ENCODE assay signal across 1 fruit fly cellular context in genomic region chr3R:25453150-25453680, dm6.
TF ChIP-seq lines count a peak whose summit lies in the region.

No protein-coding gene starts in this region.

TF ChIP-seq in whole organism, embryonic, 481 proteins besides CTCF, POLR2A, EP300 and RAD21 (continued from another document):
- TF ChIP-seq trh (GFP tag; optimal IDR thresholded peaks at IDR 0.05; lab: Kevin White, UChicago): no peak
- TF ChIP-seq chinmo (GFP tag; IDR thresholded peaks at IDR 0.05; lab: Robert Waterston, UW; ENCODE audit: partially characterized antibody): 0 out of 4 replicates have a peak, but pooled peaks have one; percentile 62
- TF ChIP-seq Awh (GFP tag; IDR thresholded peaks at IDR 0.05; lab: Robert Waterston, UW): peak; percentile 60; the same call in 1 of the 2 replicates
- no peak for TF ChIP-seq CG43689 (GFP tag; IDR thresholded peaks at IDR 0.05; lab: Robert Waterston, UW)
- TF ChIP-seq repo (GFP tag; optimal IDR thresholded peaks at IDR 0.05; lab: Kevin White, UChicago): no peak
- no peak for TF ChIP-seq Xbp1 (GFP tag; optimal IDR thresholded peaks at IDR 0.05; lab: Kevin White, UChicago)
- TF ChIP-seq jing (GFP tag; optimal IDR thresholded peaks at IDR 0.05; lab: Kevin White, UChicago): no peak
- TF ChIP-seq C15 (GFP tag; IDR thresholded peaks at IDR 0.05; lab: Robert Waterston, UW): no peak
- no peak for TF ChIP-seq hkb (optimal IDR thresholded peaks at IDR 0.05; lab: Kevin White, UChicago)
- TF ChIP-seq hkb (GFP tag; IDR thresholded peaks at IDR 0.05; lab: Robert Waterston, UW): peak; percentile 13
- TF ChIP-seq CG10979 (tag; optimal IDR thresholded peaks at IDR 0.05; lab: Kevin White, UChicago): no peak
- TF ChIP-seq CG12071 (GFP tag; optimal IDR thresholded peaks at IDR 0.05; lab: Kevin White, UChicago): peak; percentile 46
- TF ChIP-seq CG9437 (GFP tag; optimal IDR thresholded peaks at IDR 0.05; lab: Kevin White, UChicago): peak; percentile 14
- TF ChIP-seq Opbp (GFP tag; IDR thresholded peaks at IDR 0.05; lab: Robert Waterston, UW; ENCODE audit: partially characterized antibody): no peak
- peak; percentile 7; the same call in 1 of the 2 replicates for TF ChIP-seq CG31441 (GFP tag; IDR thresholded peaks at IDR 0.05; lab: Robert Waterston, UW)
- peak; percentile 45 for TF ChIP-seq Atf3 (GFP tag; optimal IDR thresholded peaks at IDR 0.05; lab: Kevin White, UChicago)
- TF ChIP-seq CG10147 (GFP tag; optimal IDR thresholded peaks at IDR 0.05; lab: Kevin White, UChicago): peak; percentile 69
- TF ChIP-seq CG7271 (tag; optimal IDR thresholded peaks at IDR 0.05; lab: Kevin White, UChicago): no peak
- peak; percentile 73 for TF ChIP-seq CG7556 (GFP tag; optimal IDR thresholded peaks at IDR 0.05; lab: Kevin White, UChicago)
- TF ChIP-seq CG9817 (tag; optimal IDR thresholded peaks at IDR 0.05; lab: Kevin White, UChicago): peak; percentile 19
- no peak for TF ChIP-seq CG8281 (tag; optimal IDR thresholded peaks at IDR 0.05; lab: Kevin White, UChicago)
- TF ChIP-seq NC2β (GFP tag; optimal IDR thresholded peaks at IDR 0.05; lab: Kevin White, UChicago): peak; percentile 27
- peak; percentile 56 for TF ChIP-seq caup (GFP tag; optimal IDR thresholded peaks at IDR 0.05; lab: Kevin White, UChicago; ENCODE audit: severe bottlenecking)
- peak; percentile 53 for TF ChIP-seq CG17912 (GFP tag; optimal IDR thresholded peaks at IDR 0.05; lab: Kevin White, UChicago)
- no peak for TF ChIP-seq luna (GFP tag; optimal IDR thresholded peaks at IDR 0.05; lab: Kevin White, UChicago)
- peak; percentile 75 for TF ChIP-seq CG3281 (GFP tag; optimal IDR thresholded peaks at IDR 0.05; lab: Kevin White, UChicago)
- peak; percentile 44 for TF ChIP-seq Dek (tag; optimal IDR thresholded peaks at IDR 0.05; lab: Kevin White, UChicago)
- no peak for TF ChIP-seq CG4404 (GFP tag; IDR thresholded peaks at IDR 0.05; lab: Robert Waterston, UW)
- TF ChIP-seq CG11696 (GFP tag; IDR thresholded peaks at IDR 0.05; lab: Robert Waterston, UW): no peak
- no peak for TF ChIP-seq sc (optimal IDR thresholded peaks at IDR 0.05; lab: Kevin White, UChicago)
- peak; percentile 46 for TF ChIP-seq sc (GFP tag; optimal IDR thresholded peaks at IDR 0.05; lab: Kevin White, UChicago)
- TF ChIP-seq CG14710 (tag; optimal IDR thresholded peaks at IDR 0.05; lab: Kevin White, UChicago): peak; percentile 68
- TF ChIP-seq Ravus (GFP tag; IDR thresholded peaks at IDR 0.05; lab: Robert Waterston, UW): no peak
- TF ChIP-seq CG15514 (GFP tag; optimal IDR thresholded peaks at IDR 0.05; lab: Kevin White, UChicago): peak; percentile 56
- TF ChIP-seq sens-2 (GFP tag; IDR thresholded peaks at IDR 0.05; lab: Robert Waterston, UW): 0 out of 2 replicates have a peak, but pooled peaks have one; percentile 21
- TF ChIP-seq wek (GFP tag; optimal IDR thresholded peaks at IDR 0.05; lab: Kevin White, UChicago): peak; percentile 39
- TF ChIP-seq CG11695 (GFP tag; IDR thresholded peaks at IDR 0.05; lab: Robert Waterston, UW): peak; percentile 19; the same call in 1 of the 3 replicates
- peak; percentile 57 for TF ChIP-seq Kr (GFP tag; optimal IDR thresholded peaks at IDR 0.05; lab: Kevin White, UChicago)
- no peak for TF ChIP-seq corto (GFP tag; optimal IDR thresholded peaks at IDR 0.05; lab: Kevin White, UChicago)
- peak; percentile 67 for TF ChIP-seq CG15601 (tag; optimal IDR thresholded peaks at IDR 0.05; lab: Kevin White, UChicago)
- peak; percentile 18 for TF ChIP-seq CG12104 (GFP tag; optimal IDR thresholded peaks at IDR 0.05; lab: Kevin White, UChicago)
- no peak for TF ChIP-seq CG8290 (GFP tag; optimal IDR thresholded peaks at IDR 0.05; lab: Kevin White, UChicago)
- peak; percentile 36 to 54 for TF ChIP-seq CG8290 (tag; optimal IDR thresholded peaks at IDR 0.05; lab: Kevin White, UChicago)
- TF ChIP-seq sens (GFP tag; lab: Kevin White, UChicago): peak; percentile 92
- TF ChIP-seq Fer1 (GFP tag; optimal IDR thresholded peaks at IDR 0.05; lab: Kevin White, UChicago): peak; percentile 71
- no peak for TF ChIP-seq CG7963 (GFP tag; IDR thresholded peaks at IDR 0.05; lab: Robert Waterston, UW; ENCODE audit: partially characterized antibody)
- TF ChIP-seq Max (GFP tag; optimal IDR thresholded peaks at IDR 0.05; lab: Kevin White, UChicago): peak; percentile 12
- peak; percentile 47 for TF ChIP-seq tap (tag; optimal IDR thresholded peaks at IDR 0.05; lab: Kevin White, UChicago)
- TF ChIP-seq CG11398 (GFP tag; optimal IDR thresholded peaks at IDR 0.05; lab: Kevin White, UChicago): peak; percentile 57
- TF ChIP-seq rib (GFP tag; IDR thresholded peaks at IDR 0.05; lab: Robert Waterston, UW): no peak
